Worm (Caenorhabditis elegans) whole organism, L1 larva: ENCODE results near the gene rgs-10.

Experiments
- blmp-1 ChIP-seq: fragments of 150-350 bp; optimal IDR thresholded peaks from 2 replicates; lab custom pipeline; 2014; ENCODE audit warnings: missing biosample characterization, missing genetic modification characterization
- dpl-1 ChIP-seq, 3 experiments: fragments of 150-350 bp in 2 of 3; sonication (generic microtip) in 1 of 3; optimal IDR thresholded peaks; 2 replicates each; lab custom pipeline; 2014 to 2017; ENCODE audit warnings: missing biosample characterization in 3 of 3, missing genetic modification characterization in 3 of 3, missing genetic modification reagents in 3 of 3
- fos-1 ChIP-seq: fragments of 150-350 bp; optimal IDR thresholded peaks from 2 replicates; lab custom pipeline; 2014; ENCODE audit warnings: missing biosample characterization, missing genetic modification characterization
- lin-15B ChIP-seq: fragments of 150-350 bp; sonication (generic microtip); optimal IDR thresholded peaks from 3 replicates; lab custom pipeline; 2014; ENCODE audit warnings: missing biosample characterization, missing genetic modification characterization
- lin-39 ChIP-seq: fragments of 150-350 bp; optimal IDR thresholded peaks from 2 replicates; lab custom pipeline; 2014; ENCODE audit warnings: missing biosample characterization, missing genetic modification reagents, missing genetic modification characterization
- nhr-237 ChIP-seq: fragments of 150-350 bp; optimal IDR thresholded peaks from 2 replicates; lab custom pipeline; 2014; ENCODE audit warnings: missing biosample characterization, missing genetic modification characterization
- nhr-28 ChIP-seq: fragments of 150-350 bp; optimal IDR thresholded peaks from 2 replicates; lab custom pipeline; 2014; ENCODE audit warnings: missing biosample characterization, missing genetic modification characterization
- snu-23 ChIP-seq: sonication (generic microtip); optimal IDR thresholded peaks from 2 replicates; lab custom pipeline; 2016; ENCODE audit warnings: missing genetic modification characterization, missing compliant biosample characterization
- unc-86 ChIP-seq: sonication (generic microtip); optimal IDR thresholded peaks from 2 replicates; lab custom pipeline; 2016; ENCODE audit warnings: missing genetic modification characterization, missing compliant biosample characterization
- ztf-11 ChIP-seq, 2 experiments: sonication (generic microtip); optimal IDR thresholded peaks; 2 replicates each; lab custom pipeline; 2016 to 2017; ENCODE audit warnings: missing genetic modification characterization in 2 of 2, missing biosample characterization in 1 of 2, missing compliant biosample characterization in 1 of 2
- ztf-4 ChIP-seq: fragments of 150-350 bp; optimal IDR thresholded peaks from 2 replicates; lab custom pipeline; 2014; ENCODE audit warnings: missing biosample characterization, missing genetic modification characterization

- TF ChIP-seq ztf-11 (tag; optimal IDR thresholded peaks at IDR 0.05; lab: Kevin White, UChicago) = no peak
- no peak for TF ChIP-seq nhr-28 (tag; lab: Kevin White, UChicago)
- TF ChIP-seq ztf-4 (tag; lab: Kevin White, UChicago) = no peak
- TF ChIP-seq snu-23 = no peak
- TF ChIP-seq nhr-237 (tag; lab: Kevin White, UChicago) = no peak
- no peak for TF ChIP-seq lin-15B (tag; lab: Kevin White, UChicago)
- TF ChIP-seq dpl-1 (GFP tag; optimal IDR thresholded peaks at IDR 0.05; lab: Kevin White, UChicago) = no peak
- TF ChIP-seq lin-39 = no peak
- TF ChIP-seq unc-86 (tag; lab: Kevin White, UChicago) = no peak
- no peak for TF ChIP-seq fos-1
- no peak for TF ChIP-seq blmp-1
Observed at ce11 chrX:14959393-14960073, 3.0 kb upstream of the rgs-10 start.
